Fruit fly (Drosophila melanogaster) whole organism, embryonic: ENCODE results near the gene Dbp21E2.
A peak's percentile ranks its signal among the peaks of the same experiment; 100 is the strongest.

Experiments used
- Aef1 ChIP-seq: fragments of 200-800 bp; sonication (Bioruptor generic); IDR thresholded peaks from 3 replicates; pipeline ENCODE4 v1.3.6; 2022; ENCODE audit warnings: missing biosample characterization, missing genetic modification characterization
- Awh ChIP-seq: fragments of 200-800 bp; sonication (Bioruptor generic); IDR thresholded peaks from 2 replicates; pipeline ENCODE4, ENCODE4 v1.3.6; 2022; ENCODE audit warnings: missing biosample characterization, missing genetic modification characterization
- CG10366 ChIP-seq: fragments of 200-800 bp; sonication (Bioruptor generic); IDR thresholded peaks from 2 replicates; pipeline ENCODE4 v1.3.6; 2022; ENCODE audit warnings: missing biosample characterization, missing genetic modification characterization
- CG11456 ChIP-seq: fragments of 200-800 bp; sonication (Bioruptor generic); IDR thresholded peaks from 3 replicates; pipeline ENCODE4 v1.3.6; 2022; ENCODE audit warnings: missing biosample characterization, missing genetic modification characterization
- CG11696 ChIP-seq: fragments of 200-800 bp; sonication (Bioruptor generic); IDR thresholded peaks from 2 replicates; pipeline ENCODE4 v1.3.6; 2022; ENCODE audit warnings: missing biosample characterization, missing genetic modification characterization
- CG12769 ChIP-seq: fragments of 200-800 bp; sonication (Bioruptor generic); optimal IDR thresholded peaks from 2 replicates; lab custom pipeline; 2019; ENCODE audit warnings: missing biosample characterization, mild to moderate bottlenecking, missing genetic modification characterization, moderate library complexity
- CG13894 ChIP-seq: fragments of 200-800 bp; sonication (Bioruptor generic); optimal IDR thresholded peaks from 3 replicates; lab custom pipeline; 2018; ENCODE audit warnings: missing biosample characterization, mild to moderate bottlenecking, missing genetic modification characterization, moderate library complexity
- CG14667 ChIP-seq: fragments of 200-800 bp; sonication (Bioruptor generic); IDR thresholded peaks from 2 replicates; pipeline ENCODE4 v1.3.6; 2022; ENCODE audit warnings: missing biosample characterization, missing genetic modification characterization
- CG1602 ChIP-seq: fragments of 200-800 bp; sonication (Bioruptor generic); optimal IDR thresholded peaks from 3 replicates; lab custom pipeline; 2016; ENCODE audit warnings: missing biosample characterization, missing genetic modification characterization
- CG17186 ChIP-seq: fragments of 200-800 bp; sonication (Bioruptor generic); optimal IDR thresholded peaks from 3 replicates; lab custom pipeline; 2017; ENCODE audit warnings: missing biosample characterization, missing genetic modification reagents, missing genetic modification characterization
- CG18476 ChIP-seq: fragments of 200-800 bp; sonication (Bioruptor generic); optimal IDR thresholded peaks from 2 replicates; lab custom pipeline; 2016; ENCODE audit warnings: missing biosample characterization, mild to moderate bottlenecking, missing genetic modification characterization
- CG2116 ChIP-seq: fragments of 200-800 bp; sonication (Bioruptor generic); optimal IDR thresholded peaks from 3 replicates; lab custom pipeline; 2018; ENCODE audit warnings: missing biosample characterization, mild to moderate bottlenecking, missing genetic modification characterization
- CG2120 ChIP-seq: fragments of 200-800 bp; sonication (Bioruptor generic); optimal IDR thresholded peaks from 3 replicates; lab custom pipeline; 2016; ENCODE audit warnings: missing biosample characterization, missing genetic modification characterization
- CG3163 ChIP-seq: fragments of 200-800 bp; sonication (Bioruptor generic); optimal IDR thresholded peaks from 3 replicates; lab custom pipeline; 2016; ENCODE audit warnings: missing biosample characterization, missing genetic modification characterization
- CG3407 ChIP-seq: fragments of 200-800 bp; sonication (Bioruptor generic); optimal IDR thresholded peaks from 2 replicates; lab custom pipeline; 2018; ENCODE audit warnings: missing biosample characterization, mild to moderate bottlenecking, missing genetic modification characterization
- CG6175 ChIP-seq: fragments of 200-800 bp; sonication (Bioruptor generic); IDR thresholded peaks from 3 replicates; pipeline ENCODE4 v1.3.6; 2022; ENCODE audit warnings: missing biosample characterization, missing genetic modification characterization
- CG6654 ChIP-seq: fragments of 200-800 bp; sonication (Bioruptor generic); optimal IDR thresholded peaks from 2 replicates; lab custom pipeline; 2017; ENCODE audit warnings: missing biosample characterization, mild to moderate bottlenecking, missing genetic modification characterization
- CG7928 ChIP-seq: fragments of 200-800 bp; sonication (Bioruptor generic); optimal IDR thresholded peaks from 2 replicates; lab custom pipeline; 2017; ENCODE audit warnings: missing biosample characterization, mild to moderate bottlenecking, missing genetic modification characterization
- CG7963 ChIP-seq: fragments of 200-800 bp; sonication (Bioruptor generic); IDR thresholded peaks from 3 replicates; pipeline ENCODE4 v1.3.6; 2022; ENCODE audit warnings: missing biosample characterization, missing genetic modification characterization; ENCODE audit not compliant: partially characterized antibody
- CG9932 ChIP-seq: fragments of 200-800 bp; sonication (Bioruptor generic); IDR thresholded peaks from 2 replicates; pipeline ENCODE4 v1.3.6; 2022; ENCODE audit warnings: missing biosample characterization, missing genetic modification characterization
- Camta ChIP-seq: fragments of 200-800 bp; sonication (Bioruptor generic); optimal IDR thresholded peaks from 2 replicates; lab custom pipeline; 2016; ENCODE audit warnings: missing biosample characterization, missing genetic modification characterization
- Dip3 ChIP-seq: fragments of 200-800 bp; sonication (Bioruptor generic); optimal IDR thresholded peaks from 3 replicates; lab custom pipeline; 2016; ENCODE audit warnings: missing biosample characterization, missing genetic modification characterization
- Drgx ChIP-seq: fragments of 200-800 bp; sonication (Bioruptor generic); IDR thresholded peaks from 2 replicates; pipeline ENCODE4 v1.3.6; 2022; ENCODE audit warnings: missing biosample characterization, missing genetic modification characterization
- H2.0 ChIP-seq: fragments of 200-800 bp; sonication (Bioruptor generic); IDR thresholded peaks from 2 replicates; pipeline ENCODE4 v1.3.6; 2022; ENCODE audit warnings: missing biosample characterization, missing genetic modification characterization
- Hr39 ChIP-seq: fragments of >200 bp; optimal IDR thresholded peaks from 2 replicates; lab custom pipeline; 2017
- Max ChIP-seq: fragments of 200-800 bp; sonication (Bioruptor generic); optimal IDR thresholded peaks from 2 replicates; lab custom pipeline; 2016; ENCODE audit warnings: missing biosample characterization, mild to moderate bottlenecking, missing genetic modification characterization
- Med ChIP-seq: fragments of 200-800 bp; sonication (Bioruptor generic); peaks from one replicate; lab custom pipeline; 2016; ENCODE audit warnings: missing biosample characterization, missing genetic modification characterization, mild to moderate bottlenecking, inconsistent platforms, moderate library complexity
- Myb ChIP-seq: fragments of 200-800 bp; sonication (Bioruptor generic); optimal IDR thresholded peaks from 2 replicates; lab custom pipeline; 2016; ENCODE audit warnings: missing biosample characterization, missing genetic modification characterization
- Nf-YC ChIP-seq: fragments of 200-800 bp; optimal IDR thresholded peaks from 3 replicates; lab custom pipeline; 2019; ENCODE audit warnings: missing biosample characterization, mild to moderate bottlenecking, missing genetic modification characterization, moderate library complexity
- Opbp ChIP-seq: fragments of 200-800 bp; sonication (Bioruptor generic); IDR thresholded peaks from 3 replicates; pipeline ENCODE4 v1.3.6; 2022; ENCODE audit warnings: missing biosample characterization, missing genetic modification characterization; ENCODE audit not compliant: partially characterized antibody
- Rfx ChIP-seq: fragments of 200-800 bp; sonication (Bioruptor generic); IDR thresholded peaks from 2 replicates; pipeline ENCODE4 v1.3.6; 2022; ENCODE audit warnings: missing biosample characterization, missing genetic modification characterization
- Side ChIP-seq: fragments of 200-800 bp; sonication (Bioruptor generic); optimal IDR thresholded peaks from 2 replicates; lab custom pipeline; 2016; ENCODE audit warnings: missing biosample characterization, missing genetic modification characterization
- Taf1 ChIP-seq: fragments of 200-800 bp; sonication (Bioruptor generic); IDR thresholded peaks from 2 replicates; pipeline ENCODE4 v1.3.6; 2022; ENCODE audit warnings: missing biosample characterization, missing genetic modification characterization
- ab ChIP-seq: fragments of 200-800 bp; sonication (Bioruptor generic); optimal IDR thresholded peaks from 2 replicates; lab custom pipeline; 2016; ENCODE audit warnings: missing biosample characterization, missing genetic modification characterization
- ara ChIP-seq: fragments of 200-800 bp; sonication (Bioruptor generic); IDR thresholded peaks from 2 replicates; pipeline ENCODE4 v1.3.6; 2022; ENCODE audit warnings: missing biosample characterization, missing genetic modification characterization
- bowl ChIP-seq: fragments of 200-800 bp; sonication (Bioruptor generic); IDR thresholded peaks from 2 replicates; pipeline ENCODE4 v1.3.6; 2022; ENCODE audit warnings: missing biosample characterization, missing genetic modification characterization
- cad ChIP-seq: fragments of >200 bp; optimal IDR thresholded peaks from 2 replicates; lab custom pipeline; 2017; ENCODE audit warnings: missing biosample characterization, missing genetic modification characterization
- cg ChIP-seq: fragments of 200-800 bp; sonication (Bioruptor generic); optimal IDR thresholded peaks from 3 replicates; lab custom pipeline; 2019; ENCODE audit warnings: missing biosample characterization, mild to moderate bottlenecking, missing genetic modification characterization, moderate library complexity
- dmrt11E ChIP-seq: fragments of 200-800 bp; sonication (Bioruptor generic); optimal IDR thresholded peaks from 3 replicates; lab custom pipeline; 2018; ENCODE audit warnings: missing biosample characterization, mild to moderate bottlenecking, missing genetic modification characterization, moderate library complexity
- eyg ChIP-seq: fragments of 200-800 bp; sonication (Bioruptor generic); optimal IDR thresholded peaks from 3 replicates; lab custom pipeline; 2016; ENCODE audit warnings: missing biosample characterization, missing genetic modification characterization
- grau ChIP-seq: fragments of 200-800 bp; optimal IDR thresholded peaks from 3 replicates; lab custom pipeline; 2019; ENCODE audit warnings: missing biosample characterization, mild to moderate bottlenecking, missing genetic modification characterization, moderate library complexity
- gt ChIP-seq: fragments of 200-800 bp; sonication (Bioruptor generic); IDR thresholded peaks from 2 replicates; pipeline ENCODE4 v1.3.6; 2022; ENCODE audit warnings: missing biosample characterization, missing genetic modification characterization
- mam ChIP-seq: fragments of 200-800 bp; sonication (Bioruptor generic); optimal IDR thresholded peaks from 3 replicates; lab custom pipeline; 2016; ENCODE audit warnings: missing biosample characterization, missing genetic modification characterization
- org-1 ChIP-seq: fragments of 200-800 bp; sonication (Bioruptor generic); optimal IDR thresholded peaks from 2 replicates; lab custom pipeline; 2017; ENCODE audit warnings: missing biosample characterization, missing genetic modification characterization
- pho ChIP-seq: fragments of 200-800 bp; sonication (Bioruptor generic); optimal IDR thresholded peaks from 2 replicates; lab custom pipeline; 2016; ENCODE audit warnings: missing biosample characterization, missing genetic modification characterization
- pros ChIP-seq: fragments of 200-800 bp; sonication (Bioruptor generic); optimal IDR thresholded peaks from 3 replicates; lab custom pipeline; 2019; ENCODE audit warnings: missing biosample characterization, mild to moderate bottlenecking, missing genetic modification characterization, moderate library complexity
- run ChIP-seq: fragments of 200-800 bp; sonication (Bioruptor generic); optimal IDR thresholded peaks from 3 replicates; lab custom pipeline; 2018; ENCODE audit warnings: missing biosample characterization, mild to moderate bottlenecking, missing genetic modification characterization
- salm ChIP-seq: fragments of 200-800 bp; sonication (Bioruptor generic); optimal IDR thresholded peaks from 2 replicates; lab custom pipeline; 2018; ENCODE audit warnings: missing biosample characterization, mild to moderate bottlenecking, missing genetic modification characterization
- sim ChIP-seq: fragments of 200-800 bp; sonication (Bioruptor generic); IDR thresholded peaks from 2 replicates; pipeline ENCODE4 v1.3.6; 2022; ENCODE audit warnings: missing biosample characterization, missing genetic modification characterization
- tio ChIP-seq: fragments of 200-800 bp; sonication (Bioruptor generic); optimal IDR thresholded peaks from 2 replicates; lab custom pipeline; 2017; ENCODE audit warnings: missing biosample characterization, missing genetic modification characterization, inconsistent platforms
- tup ChIP-seq: fragments of 200-800 bp; sonication (Bioruptor generic); optimal IDR thresholded peaks from 2 replicates; lab custom pipeline; 2016; ENCODE audit warnings: missing biosample characterization, mild to moderate bottlenecking, missing genetic modification characterization, moderate library complexity
- usp ChIP-seq: fragments of >200 bp; optimal IDR thresholded peaks from 2 replicates; lab custom pipeline; 2017; ENCODE audit warnings: missing biosample characterization, missing genetic modification characterization
- vvl ChIP-seq: fragments of 200-800 bp; sonication (Bioruptor generic); IDR thresholded peaks from 2 replicates; pipeline ENCODE4 v1.3.6; 2022; ENCODE audit warnings: missing biosample characterization, missing genetic modification characterization

Dbp21E2 gene

DNA sequence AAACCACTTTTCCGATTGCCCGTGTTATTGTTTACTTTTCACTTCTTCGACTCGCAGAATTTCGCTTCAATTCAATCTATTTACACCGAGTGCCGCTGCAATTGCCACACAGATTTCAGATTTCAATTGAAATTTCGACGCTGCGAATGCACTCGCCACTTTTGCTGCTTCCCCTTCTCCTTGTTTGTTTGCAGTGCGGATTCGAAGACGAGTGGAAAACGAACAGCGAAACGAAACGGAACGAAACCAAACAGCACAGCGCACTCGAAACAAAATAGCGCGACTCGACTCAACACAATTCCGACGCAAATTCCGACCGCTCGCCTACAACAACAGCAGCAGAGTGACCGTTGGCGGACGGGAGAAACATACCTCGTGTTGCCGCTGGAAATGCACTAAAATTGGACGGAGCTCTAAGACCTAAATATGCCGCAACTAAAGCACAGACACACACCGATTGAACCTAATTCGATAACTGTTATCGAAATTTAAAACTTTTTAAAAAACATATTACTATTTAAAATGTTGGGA is 39.4 kb downstream of the Dbp21E2 start, which contains the start of gene drongo (continued):
- TF ChIP-seq CG18476 (GFP tag; lab: Kevin White, UChicago) (no peak), gt (GFP tag; lab: Robert Waterston, UW) (no peak), CG1602 (GFP tag; lab: Kevin White, UChicago) (no peak), CG9932 (GFP tag; lab: Robert Waterston, UW) (peak; percentile 32; the same call in 1 of the 2 replicates), pho (GFP tag; lab: Kevin White, UChicago) (peak; percentile 37), bowl (GFP tag; lab: Robert Waterston, UW) (no peak), Opbp (GFP tag; lab: Robert Waterston, UW) (peak; percentile 75), CG3163 (peak; percentile 18), CG7963 (GFP tag; lab: Robert Waterston, UW) (no peak), Side (GFP tag; lab: Kevin White, UChicago) (no peak), Drgx (0 out of 2 replicates have a peak, but pooled peaks have one; percentile 23), org-1 (GFP tag; lab: Kevin White, UChicago) (no peak), salm (tag; lab: Kevin White, UChicago) (peak; percentile 67), CG10366 (no peak), sim (GFP tag; lab: Robert Waterston, UW) (0 out of 2 replicates have a peak, but pooled peaks have one; percentile 8), CG7928 (GFP tag; lab: Kevin White, UChicago) (peak; percentile 19), Myb (GFP tag; lab: Kevin White, UChicago) (peak; percentile 84), Rfx (peak; percentile 64), Aef1 (peak; percentile 54; the same call in 2 of the 3 replicates), CG12769 (tag; lab: Kevin White, UChicago) (peak; percentile 69), cad (GFP tag; lab: Kevin White, UChicago) (no peak), ara (GFP tag; lab: Robert Waterston, UW) (no peak), CG6175 (GFP tag; lab: Robert Waterston, UW) (no peak), CG11696 (no peak), pros (GFP tag; lab: Kevin White, UChicago) (peak; percentile 42), Hr39 (no peak), CG17186 (GFP tag; lab: Kevin White, UChicago) (peak; percentile 58), Camta (no peak), ab (no peak), grau (tag; lab: Kevin White, UChicago) (peak; percentile 25), Med (peak; percentile 90), Taf1 (no peak), mam (no peak), usp (GFP tag; lab: Kevin White, UChicago) (no peak)

DNA sequence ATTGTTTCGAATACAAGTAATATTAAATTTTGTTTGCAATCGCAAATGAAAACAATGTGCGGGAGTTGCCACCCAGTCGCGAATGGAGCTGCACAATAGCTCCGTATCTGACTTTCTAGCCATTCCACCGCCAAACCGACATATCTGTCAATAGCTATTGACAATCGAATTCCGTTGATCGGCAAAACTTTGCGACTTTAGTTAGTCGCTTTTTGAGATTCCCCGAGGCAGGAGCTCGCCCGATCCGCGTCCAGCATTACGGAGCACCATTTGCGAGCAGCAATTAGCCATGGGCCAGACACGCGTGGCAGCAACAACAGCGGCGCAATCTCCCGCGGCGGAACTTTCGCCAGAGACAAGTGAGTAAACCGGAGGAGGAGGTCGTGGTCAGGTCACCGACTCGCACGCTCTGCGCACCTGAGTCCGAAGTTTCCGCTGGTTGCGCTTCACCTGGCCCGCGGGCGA is 41.3 kb downstream of the Dbp21E2 start, which contains the start of the genes CG4291 and kraken:
Gene CG4291, minus strand, starts transcription at position 84 of the 465 bp plus-strand sequence.
Gene kraken, plus strand, starts transcription at position 122 of the 465 bp plus-strand sequence.
- TF ChIP-seq CG3407 = no peak
- TF ChIP-seq tup = no peak
- TF ChIP-seq Nf-YC = peak; percentile 61
- peak; percentile 26; the same call in 1 of the 2 replicates for TF ChIP-seq CG14667
- TF ChIP-seq eyg (GFP tag; lab: Kevin White, UChicago) = peak; percentile 50
- TF ChIP-seq H2.0 (GFP tag; lab: Robert Waterston, UW) = peak; percentile 53; the same call in 1 of the 2 replicates
- TF ChIP-seq tio = no peak
- TF ChIP-seq CG11696 = no peak
- TF ChIP-seq dmrt11E (tag; lab: Kevin White, UChicago) = peak; percentile 6
- TF ChIP-seq CG13894 (tag; lab: Kevin White, UChicago) = peak; percentile 77
- TF ChIP-seq CG6654 (GFP tag; lab: Kevin White, UChicago) = no peak
- TF ChIP-seq run (tag; lab: Kevin White, UChicago) = no peak
- TF ChIP-seq cg (GFP tag; lab: Kevin White, UChicago) = no peak
- peak; percentile 51 for TF ChIP-seq Dip3
- TF ChIP-seq CG11456 (GFP tag; lab: Robert Waterston, UW) = peak; percentile 84
- TF ChIP-seq CG2116 = peak; percentile 61
- TF ChIP-seq CG2120 = peak; percentile 84
- TF ChIP-seq vvl = peak; percentile 80
- TF ChIP-seq Awh (GFP tag; lab: Robert Waterston, UW) = 0 out of 2 replicates have a peak, but pooled peaks have one; percentile 17
- peak; percentile 21 for TF ChIP-seq Max
